Fruit fly (Drosophila melanogaster): ENCODE measurements around the gene Pgk.

Gene Pgk

DNA sequence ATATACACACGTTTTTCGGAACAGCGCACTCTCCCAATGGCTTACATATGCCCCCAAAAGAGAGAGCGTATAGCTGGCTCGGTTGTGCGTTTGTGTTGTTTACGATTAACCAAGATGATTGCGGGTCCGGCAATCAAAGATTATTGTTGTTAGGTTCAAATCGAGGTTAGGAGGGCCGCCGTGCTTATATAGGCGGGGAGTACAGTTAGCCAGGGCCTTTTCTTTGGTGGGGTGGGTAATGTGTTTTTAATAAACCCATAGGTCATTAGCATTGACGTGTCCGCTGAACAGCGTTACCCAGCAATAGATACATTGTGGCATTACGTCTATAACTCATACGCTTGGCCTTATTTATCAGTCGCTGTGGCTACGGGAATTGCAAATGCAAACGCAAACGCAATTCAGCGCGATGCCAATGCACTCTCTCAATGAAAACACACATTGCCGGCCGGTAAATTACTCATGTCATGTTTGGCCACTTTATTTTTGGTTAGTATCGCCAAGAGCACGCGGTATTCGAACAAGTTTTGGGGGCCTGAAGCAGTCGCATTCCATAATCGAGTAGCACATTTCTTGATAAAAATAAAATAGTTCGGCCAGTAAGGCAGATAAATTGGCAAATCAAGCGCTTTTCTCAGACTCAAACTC lies 1.0 kb upstream of the Pgk start:
- TF ChIP-seq svp (GFP tag), result peak; percentile 62
- TF ChIP-seq Hr39 (GFP tag; optimal IDR thresholded peaks at IDR 0.05), result no peak
- TF ChIP-seq vri (GFP tag; optimal IDR thresholded peaks at IDR 0.05), result peak; percentile 40

- TF ChIP-seq Hr39 (GFP tag; optimal IDR thresholded peaks at IDR 0.05), result peak; percentile 98
- no peak for TF ChIP-seq CG11294 (GFP tag; IDR thresholded peaks at IDR 0.05)
- TF ChIP-seq Eip78C (GFP tag), result peak; percentile 99
- TF ChIP-seq CG3032 (tag; optimal IDR thresholded peaks at IDR 0.05), result peak; percentile 98
- no peak for TF ChIP-seq Gug (GFP tag; IDR thresholded peaks at IDR 0.05)
- peak; percentile 99 for TF ChIP-seq Eip75B (GFP tag; optimal IDR thresholded peaks at IDR 0.05)
- TF ChIP-seq Ets21C (GFP tag; optimal IDR thresholded peaks at IDR 0.05), result peak; percentile 96
- peak; percentile 99 for TF ChIP-seq Sox14 (GFP tag; optimal IDR thresholded peaks at IDR 0.05)
- TF ChIP-seq salr (GFP tag; optimal IDR thresholded peaks at IDR 0.05), result peak; percentile 90 to 99
- TF ChIP-seq eg (GFP tag; IDR thresholded peaks at IDR 0.05), result no peak
- TF ChIP-seq OdsH (GFP tag; optimal IDR thresholded peaks at IDR 0.05), result peak; percentile 98
- peak; percentile 93 for TF ChIP-seq vri (GFP tag; optimal IDR thresholded peaks at IDR 0.05)
- peak; percentile 99 for TF ChIP-seq fd59A (GFP tag; optimal IDR thresholded peaks at IDR 0.05)
- TF ChIP-seq svp (GFP tag), result peak; percentile 99
- peak; percentile 96 for TF ChIP-seq fd85E (GFP tag; optimal IDR thresholded peaks at IDR 0.05)
- peak; percentile 97 for TF ChIP-seq CG31627 (GFP tag; optimal IDR thresholded peaks at IDR 0.05)
- TF ChIP-seq Ets96B (tag; optimal IDR thresholded peaks at IDR 0.05), result peak; percentile 97
- TF ChIP-seq Blimp-1 (GFP tag; optimal IDR thresholded peaks at IDR 0.05), result peak; percentile 93
- peak; percentile 98 for TF ChIP-seq Smox (GFP tag; optimal IDR thresholded peaks at IDR 0.05)
- peak; percentile 98 for TF ChIP-seq Sox102F (GFP tag; optimal IDR thresholded peaks at IDR 0.05)
- TF ChIP-seq CG11762 (GFP tag; optimal IDR thresholded peaks at IDR 0.05; ENCODE audit: insufficient read depth), result peak; percentile 98
- TF ChIP-seq CG4318 (GFP tag; optimal IDR thresholded peaks at IDR 0.05), result peak; percentile 98
- TF ChIP-seq Hr4 (GFP tag; optimal IDR thresholded peaks at IDR 0.05), result peak; percentile 98
- peak; percentile 99 for TF ChIP-seq CG6808 (GFP tag; optimal IDR thresholded peaks at IDR 0.05)
- TF ChIP-seq acj6 (GFP tag; optimal IDR thresholded peaks at IDR 0.05), result peak; percentile 99
- TF ChIP-seq CG8632 (GFP tag; optimal IDR thresholded peaks at IDR 0.05), result peak; percentile 98
- peak; percentile 98 for TF ChIP-seq CG3919 (GFP tag; optimal IDR thresholded peaks at IDR 0.05)
- peak; percentile 98 for TF ChIP-seq CG6792 (GFP tag; optimal IDR thresholded peaks at IDR 0.05)
- TF ChIP-seq spab (GFP tag; optimal IDR thresholded peaks at IDR 0.05), result peak; percentile 99
- peak; percentile 97 for TF ChIP-seq achi (GFP tag; optimal IDR thresholded peaks at IDR 0.05)
- TF ChIP-seq CG6163 (GFP tag; IDR thresholded peaks at IDR 0.05), result no peak
- peak; percentile 97 for TF ChIP-seq CG10669 (GFP tag; optimal IDR thresholded peaks at IDR 0.05)
- TF ChIP-seq CG8119 (GFP tag; IDR thresholded peaks at IDR 0.05), result no peak
- TF ChIP-seq dsx (GFP tag; optimal IDR thresholded peaks at IDR 0.05; ENCODE audit: poor library complexity, severe bottlenecking), result peak; percentile 91
- peak; percentile 99 for TF ChIP-seq esn (GFP tag; optimal IDR thresholded peaks at IDR 0.05)
- peak; percentile 96 for TF ChIP-seq CG7368 (GFP tag; optimal IDR thresholded peaks at IDR 0.05)
- TF ChIP-seq CG32006 (GFP tag; optimal IDR thresholded peaks at IDR 0.05), result peak; percentile 99
- TF ChIP-seq CG8319 (GFP tag; optimal IDR thresholded peaks at IDR 0.05), result peak; percentile 96
- peak; percentile 14 for TF ChIP-seq fkh (GFP tag; optimal IDR thresholded peaks at IDR 0.05)
- TF ChIP-seq CG15336 (GFP tag; IDR thresholded peaks at IDR 0.05), result no peak
- peak; percentile 96 for TF ChIP-seq CG11902 (GFP tag; optimal IDR thresholded peaks at IDR 0.05)
- peak; percentile 97 for TF ChIP-seq CG10631 (GFP tag; optimal IDR thresholded peaks at IDR 0.05)
- peak; percentile 93 for TF ChIP-seq CG1621 (tag; optimal IDR thresholded peaks at IDR 0.05)
- peak; percentile 97 to 99 for TF ChIP-seq ss (GFP tag; optimal IDR thresholded peaks at IDR 0.05)
- peak; percentile 98 for TF ChIP-seq lz (GFP tag; optimal IDR thresholded peaks at IDR 0.05)
- peak; percentile 99 for TF ChIP-seq CG6276 (GFP tag; optimal IDR thresholded peaks at IDR 0.05)
- peak; percentile 98 for TF ChIP-seq cyc (GFP tag; optimal IDR thresholded peaks at IDR 0.05)
- peak; percentile 94 for TF ChIP-seq CG9139 (GFP tag; optimal IDR thresholded peaks at IDR 0.05)
These were observed 886 bp downstream of the Pgk start, which contains the start of gene Bacc for dm6 chr2L:2751904-2752459. Gene Bacc (plus strand): TSS chr2L:2752445.

Measured in whole organism, prepupa.